Worm (Caenorhabditis elegans) whole organism, L4/young adult: Measurements from ENCODE around the gene fbxl-1.

ENCODE experiments used
- W03F9.2 ChIP-seq: fragments of 150-350 bp; optimal IDR thresholded peaks from 2 replicates; lab custom pipeline; 2014; ENCODE audit warnings: missing biosample characterization, missing genetic modification characterization
- him-1 ChIP-seq: sonication (generic microtip); optimal IDR thresholded peaks from 2 replicates; lab custom pipeline; 2016; ENCODE audit warnings: missing genotype, missing genetic modification reagents, missing genetic modification characterization, missing compliant biosample characterization

- TF ChIP-seq him-1 (tag; lab: Kevin White, UChicago): no peak
- TF ChIP-seq W03F9.2 (tag; lab: Kevin White, UChicago): no peak
Measured at ce11 chrIII:8216224-8216623, 11.4 kb upstream of the fbxl-1 start, which contains the start of gene unc-86.
